Worm (Caenorhabditis elegans): Measurements from ENCODE around the gene col-173.
"Not testable (repeated sequence)": the region's sequence is repeated elsewhere in the genome, so short reads cannot be mapped to it uniquely, and the experiment has no call there.

The col-173 gene

ce11 chrX:6888208-6888607 lies 10.9 kb upstream of the col-173 start:
- TF ChIP-seq elt-3 (tag; optimal IDR thresholded peaks at IDR 0.05): no peak
- TF ChIP-seq nhr-43 (tag; optimal IDR thresholded peaks at IDR 0.05; ENCODE audit: poor library complexity, severe bottlenecking): no peak
- no peak for TF ChIP-seq lin-15B (tag; optimal IDR thresholded peaks at IDR 0.05)
- TF ChIP-seq pha-4 (tag; optimal IDR thresholded peaks at IDR 0.05): no peak
- TF ChIP-seq aly-2 (tag; optimal IDR thresholded peaks at IDR 0.05): no peak
- no peak for TF ChIP-seq nhr-12 (tag; optimal IDR thresholded peaks at IDR 0.05)
- no peak for TF ChIP-seq nhr-23 (tag; optimal IDR thresholded peaks at IDR 0.05)
- TF ChIP-seq egl-5 (tag; optimal IDR thresholded peaks at IDR 0.05): no peak
- TF ChIP-seq R02D3.7 (tag; optimal IDR thresholded peaks at IDR 0.05): no peak
- TF ChIP-seq sea-2 (GFP tag; optimal IDR thresholded peaks at IDR 0.05): no peak
- TF ChIP-seq tbx-2 (tag; optimal IDR thresholded peaks at IDR 0.05): no peak
- TF ChIP-seq eor-1 (tag; optimal IDR thresholded peaks at IDR 0.05): no peak
- TF ChIP-seq mml-1 (tag; optimal IDR thresholded peaks at IDR 0.05): no peak
- TF ChIP-seq unc-39 (tag; optimal IDR thresholded peaks at IDR 0.05): no peak
- no peak for TF ChIP-seq egl-27 (tag; optimal IDR thresholded peaks at IDR 0.05)
- TF ChIP-seq ztf-4 (tag; optimal IDR thresholded peaks at IDR 0.05): no peak
- TF ChIP-seq nhr-25 (tag; optimal IDR thresholded peaks at IDR 0.05): no peak
- no peak for TF ChIP-seq ceh-28 (tag; optimal IDR thresholded peaks at IDR 0.05)
- no peak for TF ChIP-seq nhr-28 (tag; optimal IDR thresholded peaks at IDR 0.05)

DNA sequence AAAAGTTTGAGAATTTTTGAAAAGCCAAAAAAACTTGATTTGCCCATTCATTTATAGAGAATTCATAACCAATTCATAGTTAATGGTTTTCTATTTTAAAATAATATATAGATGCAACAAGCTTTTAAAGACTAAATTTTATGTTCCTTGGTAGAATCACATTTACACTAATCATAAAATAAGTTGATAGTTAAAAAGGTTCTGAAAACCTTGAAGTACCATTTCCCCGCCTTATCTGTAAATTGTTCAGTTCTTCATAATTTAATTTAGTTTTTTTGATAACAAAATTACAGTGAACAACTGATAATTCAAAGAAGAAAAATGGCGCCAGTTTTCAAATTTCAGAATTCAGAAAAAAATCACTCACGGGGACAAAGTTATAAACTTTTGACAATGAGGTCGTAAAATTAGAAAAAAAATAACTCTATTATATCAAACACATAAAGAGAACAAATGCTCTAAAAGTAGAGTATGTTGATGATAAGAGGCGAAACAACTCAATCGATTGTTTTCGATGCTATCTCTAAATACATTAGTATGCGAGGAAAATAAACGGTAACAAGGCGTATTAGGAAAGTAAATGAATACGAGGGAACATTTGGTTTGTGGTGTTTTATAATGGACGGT lies 8.0 kb upstream of the col-173 start, which contains the start of gene F41C6.7:
Gene F41C6.7, minus strand, starts transcription at position 51 of the 627 bp plus-strand sequence.
- TF ChIP-seq elt-2 (tag; optimal IDR thresholded peaks at IDR 0.05) (peak; percentile 88), pqm-1 (tag; optimal IDR thresholded peaks at IDR 0.05) (peak; percentile 72), skn-1 (tag; optimal IDR thresholded peaks at IDR 0.05) (no peak), lin-15B (tag; optimal IDR thresholded peaks at IDR 0.05) (no peak), pha-4 (tag; optimal IDR thresholded peaks at IDR 0.05) (peak; percentile 8)

ce11 chrX:6884439-6884838 lies 7.1 kb upstream of the col-173 start:
- TF ChIP-seq elt-1 (tag; optimal IDR thresholded peaks at IDR 0.05) (no peak), elt-2 (tag; optimal IDR thresholded peaks at IDR 0.05) (peak; percentile 59), aly-2 (tag; optimal IDR thresholded peaks at IDR 0.05) (no peak), nhr-76 (tag; optimal IDR thresholded peaks at IDR 0.05) (no peak), ztf-11 (tag; optimal IDR thresholded peaks at IDR 0.05) (no peak), ceh-28 (tag; optimal IDR thresholded peaks at IDR 0.05) (no peak), pha-4 (tag; optimal IDR thresholded peaks at IDR 0.05) (peak; percentile 48), skn-1 (tag; optimal IDR thresholded peaks at IDR 0.05) (no peak), ceh-16 (tag; optimal IDR thresholded peaks at IDR 0.05) (no peak), R02D3.7 (tag; optimal IDR thresholded peaks at IDR 0.05) (no peak), egl-27 (tag; optimal IDR thresholded peaks at IDR 0.05) (no peak), unc-62 (GFP tag; optimal IDR thresholded peaks at IDR 0.05) (no peak), nhr-237 (tag; optimal IDR thresholded peaks at IDR 0.05) (no peak), pqm-1 (tag; optimal IDR thresholded peaks at IDR 0.05) (peak; percentile 5), mdl-1 (tag; optimal IDR thresholded peaks at IDR 0.05) (no peak), fkh-2 (tag; optimal IDR thresholded peaks at IDR 0.05) (no peak), ama-1 (optimal IDR thresholded peaks at IDR 0.05) (no peak), nhr-77 (tag; optimal IDR thresholded peaks at IDR 0.05) (no peak), mml-1 (tag; optimal IDR thresholded peaks at IDR 0.05) (no peak), nhr-11 (tag; optimal IDR thresholded peaks at IDR 0.05) (no peak), lsy-12 (tag; optimal IDR thresholded peaks at IDR 0.05) (no peak)

DNA sequence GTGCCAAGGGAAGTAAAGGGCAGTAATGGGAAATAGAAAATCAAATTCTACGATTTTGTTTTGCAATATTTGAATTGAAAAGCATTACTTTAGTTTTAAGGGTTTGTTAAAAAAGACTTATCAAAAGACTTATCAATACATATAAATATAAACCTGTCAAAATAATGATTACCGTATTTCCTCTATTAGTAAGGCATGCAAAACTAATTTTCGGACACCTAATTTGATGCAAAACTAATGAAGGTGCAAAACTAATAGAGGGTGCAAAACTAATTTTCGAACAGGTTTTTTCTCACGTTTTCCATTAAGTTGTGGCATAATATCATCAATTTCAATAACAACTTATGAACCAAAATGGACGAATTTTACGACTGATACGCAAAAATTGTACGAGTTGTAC lies 4.5 kb upstream of the col-173 start, which contains the start of gene F41C6.6:
Gene F41C6.6, minus strand, starts transcription at position 101 of the 400 bp plus-strand sequence.
- not testable (repeated sequence) for TF ChIP-seq eor-1, nhr-25, lsy-12 (tag; optimal IDR thresholded peaks at IDR 0.05)

DNA sequence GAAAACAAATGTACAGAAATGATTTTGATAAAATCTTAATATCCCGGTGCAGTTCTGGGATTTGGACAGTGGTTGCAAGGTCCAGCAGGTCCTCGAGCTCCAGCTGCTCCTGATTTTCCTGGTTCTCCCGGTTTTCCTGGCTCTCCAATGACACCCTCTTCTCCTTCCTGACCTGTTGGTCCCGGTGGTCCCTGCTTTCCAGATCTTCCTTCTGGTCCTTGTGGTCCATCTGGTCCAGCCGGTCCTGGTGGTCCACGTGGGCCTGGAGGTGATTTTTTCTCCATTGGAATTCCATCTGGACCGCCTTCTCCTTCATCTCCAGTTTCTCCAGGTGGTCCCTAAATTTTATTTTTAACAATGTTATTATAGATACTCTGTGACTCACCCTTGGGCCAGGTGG lies 2.1 kb downstream of the col-173 start:
- TF ChIP-seq tbx-2 (tag; optimal IDR thresholded peaks at IDR 0.05) (no peak), elt-1 (tag; optimal IDR thresholded peaks at IDR 0.05) (no peak), unc-39 (tag; optimal IDR thresholded peaks at IDR 0.05) (no peak), snpc-4 (tag; optimal IDR thresholded peaks at IDR 0.05) (no peak), nhr-23 (tag; optimal IDR thresholded peaks at IDR 0.05) (no peak), nfya-1 (tag; optimal IDR thresholded peaks at IDR 0.05; ENCODE audit: insufficient read depth) (no peak), elt-2 (tag; optimal IDR thresholded peaks at IDR 0.05) (no peak)
